Fruit fly (Drosophila melanogaster) whole organism, embryonic: ENCODE measurements around the gene CG11790.

Experiments
- Ada2b ChIP-seq: fragments of 200-800 bp; sonication (Bioruptor generic); IDR thresholded peaks from 2 replicates; pipeline ENCODE4 v1.3.6; 2022; ENCODE audit warnings: missing biosample characterization, missing genetic modification characterization
- Bgb ChIP-seq: fragments of 200-800 bp; sonication (Bioruptor generic); IDR thresholded peaks from 2 replicates; pipeline ENCODE4 v1.3.6; 2022; ENCODE audit warnings: missing biosample characterization, missing genetic modification characterization; ENCODE audit not compliant: partially characterized antibody
- CG11085 ChIP-seq: fragments of 200-800 bp; sonication (Bioruptor generic); IDR thresholded peaks from 2 replicates; pipeline ENCODE4 v1.3.6; 2022; ENCODE audit warnings: missing biosample characterization, missing genetic modification characterization
- CG11398 ChIP-seq: fragments of 200-800 bp; sonication (Bioruptor generic); optimal IDR thresholded peaks from 2 replicates; lab custom pipeline; 2016; ENCODE audit warnings: missing biosample characterization, missing genetic modification characterization
- CG12236 ChIP-seq: fragments of 200-800 bp; sonication (Bioruptor generic); optimal IDR thresholded peaks from 2 replicates; lab custom pipeline; 2016; ENCODE audit warnings: missing biosample characterization, missing genetic modification characterization
- CG12299 ChIP-seq: fragments of 200-800 bp; sonication (Bioruptor generic); optimal IDR thresholded peaks from 2 replicates; lab custom pipeline; 2018; ENCODE audit warnings: missing biosample characterization, mild to moderate bottlenecking, missing genetic modification characterization
- CG15073 ChIP-seq: fragments of 200-800 bp; sonication (Bioruptor generic); optimal IDR thresholded peaks from 2 replicates; lab custom pipeline; 2016; ENCODE audit warnings: missing biosample characterization, missing genetic modification characterization
- CG16779 ChIP-seq: fragments of 200-800 bp; sonication (Bioruptor generic); IDR thresholded peaks from 2 replicates; pipeline ENCODE4 v1.3.6; 2022; ENCODE audit warnings: missing biosample characterization, missing genetic modification characterization
- CG17829 ChIP-seq: fragments of 200-800 bp; optimal IDR thresholded peaks from 2 replicates; lab custom pipeline; 2019; ENCODE audit warnings: missing biosample characterization, mild to moderate bottlenecking, missing genetic modification characterization, moderate library complexity
- CG17912 ChIP-seq: fragments of 200-800 bp; sonication (Bioruptor generic); optimal IDR thresholded peaks from 2 replicates; lab custom pipeline; 2018; ENCODE audit warnings: missing biosample characterization, mild to moderate bottlenecking, missing genetic modification characterization
- CG1832 ChIP-seq: fragments of 200-800 bp; sonication (Bioruptor generic); optimal IDR thresholded peaks from 2 replicates; lab custom pipeline; 2017; ENCODE audit warnings: missing biosample characterization, mild to moderate bottlenecking, missing genetic modification characterization, inconsistent platforms
- CG18599 ChIP-seq: fragments of 200-800 bp; sonication (Bioruptor generic); optimal IDR thresholded peaks from 3 replicates; lab custom pipeline; 2017; ENCODE audit warnings: missing biosample characterization, missing genetic modification characterization, mild to moderate bottlenecking, moderate library complexity, missing genetic modification reagents
- CG18764 ChIP-seq: fragments of 200-800 bp; sonication (Bioruptor generic); optimal IDR thresholded peaks from 3 replicates; lab custom pipeline; 2016; ENCODE audit warnings: missing biosample characterization, missing genetic modification characterization
- CG3065 ChIP-seq: fragments of 200-800 bp; sonication (Bioruptor generic); optimal IDR thresholded peaks from 2 replicates; lab custom pipeline; 2016; ENCODE audit warnings: missing biosample characterization, missing genetic modification characterization
- CG32772 ChIP-seq: fragments of 200-800 bp; sonication (Bioruptor generic); IDR thresholded peaks from 2 replicates; pipeline ENCODE4 v1.3.6; 2022; ENCODE audit warnings: missing biosample characterization, missing genetic modification characterization
- CG3995 ChIP-seq: fragments of 200-800 bp; sonication (Bioruptor generic); optimal IDR thresholded peaks from 3 replicates; lab custom pipeline; 2016; ENCODE audit warnings: missing biosample characterization, missing genetic modification characterization
- CG42726 ChIP-seq: fragments of 200-800 bp; sonication (Bioruptor generic); IDR thresholded peaks from 2 replicates; pipeline ENCODE4 v1.3.6; 2022; ENCODE audit warnings: missing biosample characterization, missing genetic modification characterization; ENCODE audit not compliant: partially characterized antibody
- CG4282 ChIP-seq: fragments of 200-800 bp; sonication (Bioruptor generic); optimal IDR thresholded peaks from 2 replicates; lab custom pipeline; 2016; ENCODE audit warnings: missing biosample characterization, missing genetic modification characterization
- CG4424 ChIP-seq: fragments of 200-800 bp; sonication (Bioruptor generic); optimal IDR thresholded peaks from 3 replicates; lab custom pipeline; 2016; ENCODE audit warnings: missing biosample characterization, missing genetic modification characterization
- CG6765 ChIP-seq: fragments of 200-800 bp; sonication (Bioruptor generic); optimal IDR thresholded peaks from 3 replicates; lab custom pipeline; 2017; ENCODE audit warnings: missing biosample characterization, mild to moderate bottlenecking, missing genetic modification characterization
- CG7987 ChIP-seq: fragments of 200-800 bp; sonication (Bioruptor generic); optimal IDR thresholded peaks from 2 replicates; lab custom pipeline; 2018; ENCODE audit warnings: missing biosample characterization, mild to moderate bottlenecking, missing genetic modification characterization, moderate library complexity
- CG8359 ChIP-seq: fragments of 200-800 bp; sonication (Bioruptor generic); optimal IDR thresholded peaks from 2 replicates; lab custom pipeline; 2017; ENCODE audit warnings: missing biosample characterization, mild to moderate bottlenecking, missing genetic modification characterization, borderline replicate concordance
- CG9797 ChIP-seq: fragments of 200-800 bp; sonication (Bioruptor generic); optimal IDR thresholded peaks from 3 replicates; lab custom pipeline; 2018; ENCODE audit warnings: missing biosample characterization, mild to moderate bottlenecking, missing genetic modification characterization
- H2.0 ChIP-seq: fragments of 200-800 bp; sonication (Bioruptor generic); IDR thresholded peaks from 2 replicates; pipeline ENCODE4 v1.3.6; 2022; ENCODE audit warnings: missing biosample characterization, missing genetic modification characterization
- HHEX ChIP-seq: fragments of 200-800 bp; sonication (Bioruptor generic); optimal IDR thresholded peaks from 3 replicates; lab custom pipeline; 2017; ENCODE audit warnings: missing biosample characterization, mild to moderate bottlenecking, missing genetic modification characterization, missing genetic modification reagents
- Hand ChIP-seq: fragments of 200-800 bp; sonication (Bioruptor generic); optimal IDR thresholded peaks from 2 replicates; lab custom pipeline; 2017; ENCODE audit warnings: mild to moderate bottlenecking, missing biosample characterization, missing genetic modification reagents, missing genetic modification characterization
- Hey ChIP-seq: fragments of 200-800 bp; sonication (Bioruptor generic); optimal IDR thresholded peaks from 3 replicates; lab custom pipeline; 2018; ENCODE audit warnings: missing biosample characterization, mild to moderate bottlenecking, missing genetic modification characterization
- Hmr ChIP-seq: fragments of 200-800 bp; sonication (Bioruptor generic); optimal IDR thresholded peaks from 3 replicates; lab custom pipeline; 2017; ENCODE audit warnings: mild to moderate bottlenecking, missing biosample characterization, missing genetic modification reagents, missing genetic modification characterization
- Lim3 ChIP-seq: fragments of 200-800 bp; sonication (Bioruptor generic); IDR thresholded peaks from 2 replicates; pipeline ENCODE4 v1.3.6; 2022; ENCODE audit warnings: missing biosample characterization, missing genetic modification characterization
- Optix ChIP-seq: fragments of 200-800 bp; sonication (Bioruptor generic); IDR thresholded peaks from 3 replicates; pipeline ENCODE4 v1.3.6; 2022; ENCODE audit warnings: missing biosample characterization, missing genetic modification characterization
- Ptx1 ChIP-seq: fragments of 200-800 bp; sonication (Bioruptor generic); IDR thresholded peaks from 2 replicates; pipeline ENCODE4 v1.3.6; 2022; ENCODE audit warnings: missing biosample characterization, missing genetic modification characterization
- Sry-δ ChIP-seq: fragments of 200-800 bp; sonication (Bioruptor generic); optimal IDR thresholded peaks from 2 replicates; lab custom pipeline; 2016; ENCODE audit warnings: missing biosample characterization, missing genetic modification characterization
- Taf1 ChIP-seq: fragments of 200-800 bp; sonication (Bioruptor generic); IDR thresholded peaks from 2 replicates; pipeline ENCODE4 v1.3.6; 2022; ENCODE audit warnings: missing biosample characterization, missing genetic modification characterization
- cad ChIP-seq: fragments of >200 bp; optimal IDR thresholded peaks from 2 replicates; lab custom pipeline; 2017; ENCODE audit warnings: missing biosample characterization, missing genetic modification characterization
- disco-r ChIP-seq: fragments of 200-800 bp; sonication (Bioruptor generic); optimal IDR thresholded peaks from 2 replicates; lab custom pipeline; 2016; ENCODE audit warnings: missing biosample characterization, missing genetic modification characterization
- dysf ChIP-seq: fragments of 200-800 bp; sonication (Bioruptor generic); IDR thresholded peaks from 3 replicates; pipeline ENCODE4 v1.3.6; 2022; ENCODE audit warnings: missing biosample characterization, missing genetic modification characterization
- fd64A ChIP-seq: fragments of 200-800 bp; sonication (Bioruptor generic); optimal IDR thresholded peaks from 3 replicates; lab custom pipeline; 2018; ENCODE audit warnings: missing biosample characterization, mild to moderate bottlenecking, missing genetic modification characterization
- ftz-f1 ChIP-seq: fragments of 200-800 bp; sonication (Bioruptor generic); optimal IDR thresholded peaks from 2 replicates; lab custom pipeline; 2016; ENCODE audit warnings: missing biosample characterization, missing genetic modification characterization
- gem ChIP-seq: fragments of 200-800 bp; sonication (Bioruptor generic); optimal IDR thresholded peaks from 2 replicates; lab custom pipeline; 2019; ENCODE audit warnings: missing biosample characterization, mild to moderate bottlenecking, missing genetic modification characterization, moderate library complexity
- h ChIP-seq: fragments of >200 bp; optimal IDR thresholded peaks from 2 replicates; lab custom pipeline; 2017
- ind ChIP-seq: fragments of 200-800 bp; sonication (Bioruptor generic); optimal IDR thresholded peaks from 3 replicates; lab custom pipeline; 2016; ENCODE audit warnings: missing biosample characterization, missing genetic modification characterization
- kah ChIP-seq: fragments of 200-800 bp; sonication (Bioruptor generic); optimal IDR thresholded peaks from 2 replicates; lab custom pipeline; 2018; ENCODE audit warnings: missing biosample characterization, mild to moderate bottlenecking, missing genetic modification characterization
- lab ChIP-seq: fragments of 200-800 bp; sonication (Bioruptor generic); optimal IDR thresholded peaks from 3 replicates; lab custom pipeline; 2017; ENCODE audit warnings: missing biosample characterization, missing genetic modification characterization, mild to moderate bottlenecking, moderate library complexity, missing genetic modification reagents
- pfk ChIP-seq: fragments of 200-800 bp; sonication (Bioruptor generic); optimal IDR thresholded peaks from 2 replicates; lab custom pipeline; 2018; ENCODE audit warnings: missing biosample characterization, mild to moderate bottlenecking, missing genetic modification characterization, moderate library complexity
- rib ChIP-seq: fragments of 200-800 bp; sonication (Bioruptor generic); IDR thresholded peaks from 2 replicates; pipeline ENCODE4 v1.3.6; 2022; ENCODE audit warnings: missing biosample characterization, missing genetic modification characterization
- sc ChIP-seq, 3 experiments: fragments of >200 bp in 2 of 3; fragments of 200-800 bp in 1 of 3; sonication (Bioruptor generic) in 1 of 3; optimal IDR thresholded peaks; 2 replicates in 2 of 3; 3 replicates in 1 of 3; lab custom pipeline; 2017; ENCODE audit warnings: mild to moderate bottlenecking in 1 of 3, missing biosample characterization in 1 of 3, missing genetic modification characterization in 1 of 3, missing genetic modification reagents in 1 of 3
- sd ChIP-seq: fragments of 200-800 bp; sonication (Bioruptor generic); optimal IDR thresholded peaks from 3 replicates; lab custom pipeline; 2018; ENCODE audit warnings: missing biosample characterization, mild to moderate bottlenecking, missing genetic modification characterization, moderate library complexity
- tio ChIP-seq: fragments of 200-800 bp; sonication (Bioruptor generic); optimal IDR thresholded peaks from 2 replicates; lab custom pipeline; 2017; ENCODE audit warnings: missing biosample characterization, missing genetic modification characterization, inconsistent platforms
- vfl ChIP-seq: fragments of 200-800 bp; sonication (Bioruptor generic); optimal IDR thresholded peaks from 2 replicates; lab custom pipeline; 2016; ENCODE audit warnings: missing biosample characterization, missing genetic modification characterization
- wdn ChIP-seq: fragments of 200-800 bp; sonication (Bioruptor generic); IDR thresholded peaks from 2 replicates; pipeline ENCODE4 v1.3.6; 2022; ENCODE audit warnings: missing biosample characterization, missing genetic modification characterization
- zfh1 ChIP-seq: fragments of 200-800 bp; sonication (Bioruptor generic); IDR thresholded peaks from 3 replicates; pipeline ENCODE4 v1.3.6; 2022; ENCODE audit warnings: missing biosample characterization, missing genetic modification characterization

The CG11790 gene

DNA sequence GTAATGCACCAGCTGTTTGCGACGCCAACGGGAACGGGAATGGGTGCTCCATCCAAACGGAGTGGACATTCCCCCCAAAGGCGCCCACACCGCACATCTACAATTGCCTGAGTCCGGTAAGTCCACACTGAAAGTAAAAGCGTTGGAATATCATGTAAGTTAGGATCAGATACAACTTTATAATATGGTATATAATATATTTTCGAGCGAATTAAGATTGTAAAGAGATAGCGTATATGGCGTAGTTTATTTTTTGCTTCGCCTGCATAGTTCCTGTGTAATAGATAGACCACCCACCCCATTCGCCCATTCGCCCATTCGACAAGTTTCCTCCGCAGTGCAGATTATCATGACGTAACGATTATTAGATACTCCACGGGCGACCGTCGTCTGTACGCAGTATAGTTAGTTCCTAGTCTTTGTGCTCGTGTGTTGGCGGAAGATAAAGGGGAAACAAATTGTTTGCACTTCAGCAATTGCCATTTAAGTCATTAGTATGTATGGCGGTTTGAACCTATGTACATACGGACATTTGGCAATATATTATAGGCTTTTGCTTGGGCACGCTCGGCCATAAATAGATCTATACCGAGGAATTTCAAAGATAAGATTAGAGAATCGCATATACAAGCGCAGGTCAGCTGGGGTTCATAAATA, 4.1 kb downstream of the CG11790 start (continued):
- TF ChIP-seq CG18764 (no peak), CG3995 (no peak), cad (GFP tag; lab: Kevin White, UChicago) (no peak), vfl (no peak), Hmr (GFP tag; lab: Kevin White, UChicago) (peak; percentile 43), Lim3 (GFP tag; lab: Robert Waterston, UW) (no peak), CG3065 (GFP tag; lab: Kevin White, UChicago) (no peak), rib (GFP tag; lab: Robert Waterston, UW) (no peak), wdn (GFP tag; lab: Robert Waterston, UW) (no peak), Sry-δ (GFP tag; lab: Kevin White, UChicago) (no peak), zfh1 (no peak), Hand (GFP tag; lab: Kevin White, UChicago) (no peak), CG6765 (GFP tag; lab: Kevin White, UChicago) (no peak), sd (peak; percentile 93), CG4424 (GFP tag; lab: Kevin White, UChicago) (no peak), disco-r (GFP tag; lab: Kevin White, UChicago) (no peak), HHEX (no peak), CG17912 (GFP tag; lab: Kevin White, UChicago) (no peak), pfk (GFP tag; lab: Kevin White, UChicago) (no peak), dysf (GFP tag; lab: Robert Waterston, UW) (no peak), CG1832 (GFP tag; lab: Kevin White, UChicago) (no peak), CG18599 (GFP tag; lab: Kevin White, UChicago) (peak; percentile 56), CG4282 (no peak), gem (tag; lab: Kevin White, UChicago) (peak; percentile 24), CG32772 (GFP tag; lab: Robert Waterston, UW) (no peak), CG9797 (GFP tag; lab: Kevin White, UChicago) (no peak), ind (GFP tag; lab: Kevin White, UChicago) (no peak), kah (GFP tag; lab: Kevin White, UChicago) (no peak), CG12299 (no peak), CG16779 (no peak), tio (GFP tag; lab: Kevin White, UChicago) (no peak), lab (GFP tag; lab: Kevin White, UChicago) (peak; percentile 39), fd64A (no peak), Optix (GFP tag; lab: Robert Waterston, UW) (no peak), CG17829 (tag; lab: Kevin White, UChicago) (no peak), sc (optimal IDR thresholded peaks at IDR 0.05; lab: Kevin White, UChicago) (no peak), sc (GFP tag; optimal IDR thresholded peaks at IDR 0.05; lab: Kevin White, UChicago) (no peak), Taf1 (GFP tag; lab: Robert Waterston, UW) (peak; percentile 22; the same call in 1 of the 2 replicates), Hey (peak; percentile 50), h (lab: Kevin White, UChicago) (no peak), CG15073 (no peak), CG11085 (GFP tag; lab: Robert Waterston, UW) (no peak), Ada2b (GFP tag; lab: Robert Waterston, UW) (0 out of 2 replicates have a peak, but pooled peaks have one; percentile 7), ftz-f1 (no peak), CG8359 (GFP tag; lab: Kevin White, UChicago) (no peak), Ptx1 (GFP tag; lab: Robert Waterston, UW) (no peak), CG12236 (no peak), CG42726 (GFP tag; lab: Robert Waterston, UW) (no peak), CG11398 (no peak), H2.0 (GFP tag; lab: Robert Waterston, UW) (no peak), CG7987 (GFP tag; lab: Kevin White, UChicago) (no peak), Bgb (GFP tag; lab: Robert Waterston, UW) (no peak)
